Fruit fly (Drosophila melanogaster) whole organism, embryonic: Measurements from ENCODE around the gene Cpr65Az.

Source experiments
- Asciz ChIP-seq: fragments of 200-800 bp; sonication (Bioruptor generic); optimal IDR thresholded peaks from 2 replicates; lab custom pipeline; 2017; ENCODE audit warnings: missing biosample characterization, mild to moderate bottlenecking, missing genetic modification characterization, missing genetic modification reagents
- Blimp-1 ChIP-seq: fragments of 200-800 bp; sonication (Bioruptor generic); optimal IDR thresholded peaks from 3 replicates; lab custom pipeline; 2018; ENCODE audit warnings: missing biosample characterization, missing genetic modification characterization, mild to moderate bottlenecking, moderate library complexity, missing genetic modification reagents
- CG10462 ChIP-seq: fragments of 200-800 bp; sonication (Bioruptor generic); optimal IDR thresholded peaks from 2 replicates; lab custom pipeline; 2016; ENCODE audit warnings: missing biosample characterization, missing genetic modification characterization
- CG11560 ChIP-seq: fragments of 200-800 bp; sonication (Bioruptor generic); IDR thresholded peaks from 3 replicates; pipeline ENCODE4 v1.3.6; 2022; ENCODE audit warnings: missing biosample characterization, missing genetic modification characterization
- CG11696 ChIP-seq: fragments of 200-800 bp; sonication (Bioruptor generic); IDR thresholded peaks from 2 replicates; pipeline ENCODE4 v1.3.6; 2022; ENCODE audit warnings: missing biosample characterization, missing genetic modification characterization
- CG12104 ChIP-seq: fragments of 200-800 bp; sonication (Bioruptor generic); optimal IDR thresholded peaks from 3 replicates; lab custom pipeline; 2016; ENCODE audit warnings: missing biosample characterization, missing genetic modification characterization
- CG15479 ChIP-seq: fragments of 200-800 bp; sonication (Bioruptor generic); optimal IDR thresholded peaks from 3 replicates; lab custom pipeline; 2019; ENCODE audit warnings: missing biosample characterization, mild to moderate bottlenecking, missing genetic modification characterization, moderate library complexity
- CG30020 ChIP-seq: fragments of 200-800 bp; optimal IDR thresholded peaks from 2 replicates; lab custom pipeline; 2019; ENCODE audit warnings: missing biosample characterization, mild to moderate bottlenecking, missing genetic modification characterization, moderate library complexity
- CG3838 ChIP-seq: fragments of 200-800 bp; sonication (Bioruptor generic); optimal IDR thresholded peaks from 3 replicates; lab custom pipeline; 2016; ENCODE audit warnings: missing biosample characterization, missing genetic modification characterization
- CG4404 ChIP-seq: fragments of 200-800 bp; sonication (Bioruptor generic); IDR thresholded peaks from 2 replicates; pipeline ENCODE4 v1.3.6; 2022; ENCODE audit warnings: missing biosample characterization, missing genetic modification characterization
- CG4854 ChIP-seq: fragments of 200-800 bp; sonication (Bioruptor generic); optimal IDR thresholded peaks from 2 replicates; lab custom pipeline; 2016; ENCODE audit warnings: missing biosample characterization, missing genetic modification characterization, inconsistent platforms
- CG6254 ChIP-seq: fragments of 200-800 bp; sonication (Bioruptor generic); optimal IDR thresholded peaks from 3 replicates; lab custom pipeline; 2017; ENCODE audit warnings: mild to moderate bottlenecking, missing biosample characterization, missing genetic modification reagents, missing genetic modification characterization
- CG8359 ChIP-seq: fragments of 200-800 bp; sonication (Bioruptor generic); optimal IDR thresholded peaks from 2 replicates; lab custom pipeline; 2017; ENCODE audit warnings: missing biosample characterization, mild to moderate bottlenecking, missing genetic modification characterization, borderline replicate concordance
- CG9437 ChIP-seq: fragments of 200-800 bp; sonication (Bioruptor generic); optimal IDR thresholded peaks from 2 replicates; lab custom pipeline; 2018; ENCODE audit warnings: missing biosample characterization, mild to moderate bottlenecking, missing genetic modification characterization
- Dll ChIP-seq: fragments of 200-800 bp; sonication (Bioruptor generic); IDR thresholded peaks from 4 replicates; pipeline ENCODE4 v1.3.6; 2022; ENCODE audit warnings: missing biosample characterization, missing genetic modification characterization; ENCODE audit not compliant: partially characterized antibody
- Doc2 ChIP-seq: fragments of 200-800 bp; sonication (Bioruptor generic); IDR thresholded peaks from 2 replicates; pipeline ENCODE4 v1.3.6; 2022; ENCODE audit warnings: missing biosample characterization, missing genetic modification characterization
- Fer1 ChIP-seq: fragments of 200-800 bp; sonication (Bioruptor generic); optimal IDR thresholded peaks from 2 replicates; lab custom pipeline; 2017; ENCODE audit warnings: missing biosample characterization, mild to moderate bottlenecking, missing genetic modification characterization
- Fer2 ChIP-seq: fragments of 200-800 bp; sonication (Bioruptor generic); optimal IDR thresholded peaks from 2 replicates; lab custom pipeline; 2018; ENCODE audit warnings: missing biosample characterization, mild to moderate bottlenecking, missing genetic modification characterization, moderate library complexity
- Gsc ChIP-seq: fragments of 200-800 bp; sonication (Bioruptor generic); IDR thresholded peaks from 2 replicates; pipeline ENCODE4 v1.3.6; 2022; ENCODE audit warnings: missing biosample characterization, missing genetic modification characterization
- HHEX ChIP-seq: fragments of 200-800 bp; sonication (Bioruptor generic); optimal IDR thresholded peaks from 3 replicates; lab custom pipeline; 2017; ENCODE audit warnings: missing biosample characterization, mild to moderate bottlenecking, missing genetic modification characterization, missing genetic modification reagents
- HLH3B ChIP-seq: fragments of 200-800 bp; sonication (Bioruptor generic); IDR thresholded peaks from 2 replicates; pipeline ENCODE4 v1.3.6; 2022; ENCODE audit warnings: missing biosample characterization, missing genetic modification characterization
- HmgZ ChIP-seq: fragments of 200-800 bp; sonication (Bioruptor generic); optimal IDR thresholded peaks from 2 replicates; lab custom pipeline; 2018; ENCODE audit warnings: missing biosample characterization, mild to moderate bottlenecking, missing genetic modification characterization
- Hr3 ChIP-seq: fragments of 200-800 bp; sonication (Bioruptor generic); optimal IDR thresholded peaks from 3 replicates; lab custom pipeline; 2016; ENCODE audit warnings: missing biosample characterization, missing genetic modification characterization
- MESR4 ChIP-seq: fragments of 200-800 bp; sonication (Bioruptor generic); optimal IDR thresholded peaks from 2 replicates; lab custom pipeline; 2018; ENCODE audit warnings: missing biosample characterization, mild to moderate bottlenecking, missing genetic modification characterization, moderate library complexity
- NFAT ChIP-seq: fragments of 200-800 bp; sonication (Bioruptor generic); IDR thresholded peaks from 2 replicates; pipeline ENCODE4 v1.3.6; 2022; ENCODE audit warnings: missing biosample characterization, missing genetic modification characterization
- Oli ChIP-seq: fragments of 200-800 bp; sonication (Bioruptor generic); optimal IDR thresholded peaks from 2 replicates; lab custom pipeline; 2018; ENCODE audit warnings: missing biosample characterization, mild to moderate bottlenecking, missing genetic modification characterization, moderate library complexity
- Pdp1 ChIP-seq, 2 experiments: fragments of 200-800 bp; sonication (Bioruptor generic); optimal IDR thresholded peaks; 3 replicates each; lab custom pipeline; 2016; ENCODE audit warnings: missing biosample characterization in 2 of 2, missing genetic modification characterization in 2 of 2, mild to moderate bottlenecking in 1 of 2, moderate library complexity in 1 of 2
- amos ChIP-seq: fragments of 200-800 bp; sonication (Bioruptor generic); IDR thresholded peaks from 2 replicates; pipeline ENCODE4 v1.3.6; 2022; ENCODE audit warnings: missing biosample characterization, missing genetic modification characterization; ENCODE audit not compliant: partially characterized antibody
- bcd ChIP-seq: fragments of 200-800 bp; sonication (Bioruptor generic); optimal IDR thresholded peaks from 2 replicates; lab custom pipeline; 2017; ENCODE audit warnings: missing biosample characterization, mild to moderate bottlenecking, missing genetic modification characterization
- br ChIP-seq: fragments of >200 bp; optimal IDR thresholded peaks from 2 replicates; lab custom pipeline; 2017
- cato ChIP-seq: fragments of 200-800 bp; sonication (Bioruptor generic); optimal IDR thresholded peaks from 2 replicates; lab custom pipeline; 2016; ENCODE audit warnings: missing biosample characterization, missing genetic modification characterization, borderline replicate concordance
- ci ChIP-seq: fragments of 200-800 bp; sonication (Bioruptor generic); IDR thresholded peaks from 3 replicates; pipeline ENCODE4 v1.3.6; 2022; ENCODE audit warnings: missing biosample characterization, missing genetic modification characterization
- dmrt99B ChIP-seq: fragments of 200-800 bp; sonication (Bioruptor generic); optimal IDR thresholded peaks from 2 replicates; lab custom pipeline; 2018; ENCODE audit warnings: missing biosample characterization, mild to moderate bottlenecking, missing genetic modification characterization, moderate library complexity
- dysf ChIP-seq: fragments of 200-800 bp; sonication (Bioruptor generic); IDR thresholded peaks from 3 replicates; pipeline ENCODE4 v1.3.6; 2022; ENCODE audit warnings: missing biosample characterization, missing genetic modification characterization
- fu2 ChIP-seq: fragments of 200-800 bp; sonication (Bioruptor generic); optimal IDR thresholded peaks from 2 replicates; lab custom pipeline; 2016; ENCODE audit warnings: missing biosample characterization, missing genetic modification characterization
- gsb ChIP-seq: fragments of 200-800 bp; sonication (Bioruptor generic); IDR thresholded peaks from 2 replicates; pipeline ENCODE4 v1.3.6; 2022; ENCODE audit warnings: missing biosample characterization, missing genetic modification characterization
- hkb ChIP-seq, 2 experiments: fragments of 200-800 bp in 1 of 2; fragments of >200 bp in 1 of 2; sonication (Bioruptor generic) in 1 of 2; IDR thresholded peaks in 1 of 2; optimal IDR thresholded peaks in 1 of 2; 2 replicates each; pipeline versions ENCODE4 v1.3.6 to Lab custom; 2017 to 2022; ENCODE audit warnings: missing biosample characterization in 1 of 2, missing genetic modification characterization in 1 of 2
- nau ChIP-seq: fragments of 200-800 bp; sonication (Bioruptor generic); optimal IDR thresholded peaks from 3 replicates; lab custom pipeline; 2017; ENCODE audit warnings: missing biosample characterization, mild to moderate bottlenecking, missing genetic modification characterization, missing genetic modification reagents
- odd ChIP-seq: fragments of 200-800 bp; sonication (Bioruptor generic); optimal IDR thresholded peaks from 2 replicates; lab custom pipeline; 2017; ENCODE audit warnings: missing biosample characterization, mild to moderate bottlenecking, missing genetic modification characterization
- onecut ChIP-seq: fragments of 200-800 bp; sonication (Bioruptor generic); IDR thresholded peaks from 2 replicates; pipeline ENCODE4 v1.3.6; 2022; ENCODE audit warnings: missing biosample characterization, missing genetic modification characterization
- pb ChIP-seq: fragments of 200-800 bp; sonication (Bioruptor generic); optimal IDR thresholded peaks from 3 replicates; lab custom pipeline; 2016; ENCODE audit warnings: missing biosample characterization, missing genetic modification characterization
- pnt ChIP-seq: fragments of 200-800 bp; sonication (Bioruptor generic); optimal IDR thresholded peaks from 3 replicates; lab custom pipeline; 2016; ENCODE audit warnings: missing biosample characterization, missing genetic modification characterization
- sc ChIP-seq, 3 experiments: fragments of >200 bp in 2 of 3; fragments of 200-800 bp in 1 of 3; sonication (Bioruptor generic) in 1 of 3; optimal IDR thresholded peaks; 2 replicates in 2 of 3; 3 replicates in 1 of 3; lab custom pipeline; 2017; ENCODE audit warnings: mild to moderate bottlenecking in 1 of 3, missing biosample characterization in 1 of 3, missing genetic modification characterization in 1 of 3, missing genetic modification reagents in 1 of 3
- shn ChIP-seq: fragments of 200-800 bp; sonication (Bioruptor generic); optimal IDR thresholded peaks from 3 replicates; lab custom pipeline; 2016; ENCODE audit warnings: missing biosample characterization, missing genetic modification characterization
- sim ChIP-seq: fragments of 200-800 bp; sonication (Bioruptor generic); IDR thresholded peaks from 2 replicates; pipeline ENCODE4 v1.3.6; 2022; ENCODE audit warnings: missing biosample characterization, missing genetic modification characterization
- sqz ChIP-seq: fragments of 200-800 bp; sonication (Bioruptor generic); optimal IDR thresholded peaks from 3 replicates; lab custom pipeline; 2018; ENCODE audit warnings: missing biosample characterization, mild to moderate bottlenecking, missing genetic modification characterization
- sr ChIP-seq: fragments of 200-800 bp; sonication (Bioruptor generic); IDR thresholded peaks from 3 replicates; pipeline ENCODE4 v1.3.6; 2022; ENCODE audit warnings: missing biosample characterization, missing genetic modification characterization
- tgo ChIP-seq: fragments of 200-800 bp; sonication (Bioruptor generic); IDR thresholded peaks from 3 replicates; pipeline ENCODE4 v1.3.6; 2022; ENCODE audit warnings: missing biosample characterization, missing genetic modification characterization
- vnd ChIP-seq: fragments of 200-800 bp; sonication (Bioruptor generic); IDR thresholded peaks from 3 replicates; pipeline ENCODE4 v1.3.6; 2022; ENCODE audit warnings: missing biosample characterization, missing genetic modification characterization; ENCODE audit not compliant: partially characterized antibody

The Cpr65Az gene

dm6 chr3L:6184884-6185438 lies 24.3 kb downstream of the Cpr65Az start, which contains the start of the genes D19B and CG43293 (continued):
- peak; percentile 87 for TF ChIP-seq Fer1 (GFP tag; lab: Kevin White, UChicago)
- no peak for TF ChIP-seq odd (GFP tag; lab: Kevin White, UChicago)
- TF ChIP-seq HmgZ (tag; lab: Kevin White, UChicago), result peak; percentile 92
- TF ChIP-seq CG12104, result peak; percentile 74
- peak; percentile 89 for TF ChIP-seq bcd (GFP tag; lab: Kevin White, UChicago)
- TF ChIP-seq dysf (GFP tag; lab: Robert Waterston, UW), result peak; percentile 91
- peak; percentile 80 for TF ChIP-seq cato (GFP tag; lab: Kevin White, UChicago)
- TF ChIP-seq HLH3B (GFP tag; lab: Robert Waterston, UW), result peak; percentile 91
- TF ChIP-seq CG3838, result peak; percentile 71
- peak; percentile 92 for TF ChIP-seq tgo (GFP tag; lab: Robert Waterston, UW)
- TF ChIP-seq CG6254 (GFP tag; lab: Kevin White, UChicago), result peak; percentile 77
- peak; percentile 82 for TF ChIP-seq CG10462 (GFP tag; lab: Kevin White, UChicago)
- no peak for TF ChIP-seq Gsc (GFP tag; lab: Robert Waterston, UW)
- TF ChIP-seq MESR4, result peak; percentile 92
- TF ChIP-seq nau (GFP tag; lab: Kevin White, UChicago), result no peak
- peak; percentile 80 for TF ChIP-seq Asciz (GFP tag; lab: Kevin White, UChicago)
- TF ChIP-seq Pdp1 (GFP tag; optimal IDR thresholded peaks at IDR 0.05; lab: Kevin White, UChicago), result peak; percentile 82 to 87
- TF ChIP-seq Hr3, result peak; percentile 89
- peak; percentile 72; the same call in 2 of the 3 replicates for TF ChIP-seq CG11560
- peak; percentile 55; the same call in 1 of the 2 replicates for TF ChIP-seq amos
- TF ChIP-seq hkb (optimal IDR thresholded peaks at IDR 0.05; lab: Kevin White, UChicago), result no peak
- TF ChIP-seq hkb (GFP tag; IDR thresholded peaks at IDR 0.05; lab: Robert Waterston, UW), result peak; percentile 91
- TF ChIP-seq CG15479 (GFP tag; lab: Kevin White, UChicago), result peak; percentile 31
- TF ChIP-seq dmrt99B, result peak; percentile 90
- TF ChIP-seq HHEX (GFP tag; lab: Kevin White, UChicago), result peak; percentile 84
- peak; percentile 83 for TF ChIP-seq pnt (GFP tag; lab: Kevin White, UChicago)
- TF ChIP-seq Fer2, result peak; percentile 71
- TF ChIP-seq CG8359 (GFP tag; lab: Kevin White, UChicago), result peak; percentile 25
- no peak for TF ChIP-seq sc (optimal IDR thresholded peaks at IDR 0.05; lab: Kevin White, UChicago)
- TF ChIP-seq sc (GFP tag; optimal IDR thresholded peaks at IDR 0.05; lab: Kevin White, UChicago), result peak; percentile 65
- TF ChIP-seq pb, result peak; percentile 80
- TF ChIP-seq gsb (GFP tag; lab: Robert Waterston, UW), result peak; percentile 75
- no peak for TF ChIP-seq Doc2
- peak; percentile 97 for TF ChIP-seq ci
- TF ChIP-seq Dll (GFP tag; lab: Robert Waterston, UW), result peak; percentile 65; the same call in 2 of the 4 replicates
- 0 out of 3 replicates have a peak, but pooled peaks have one; percentile 34 for TF ChIP-seq vnd (GFP tag; lab: Robert Waterston, UW)
- peak; percentile 61 for TF ChIP-seq sr
- peak; percentile 77 for TF ChIP-seq fu2 (GFP tag; lab: Kevin White, UChicago)
- TF ChIP-seq CG4404 (GFP tag; lab: Robert Waterston, UW), result peak; percentile 73
- peak; percentile 63 for TF ChIP-seq CG9437 (GFP tag; lab: Kevin White, UChicago)
- peak; percentile 83 for TF ChIP-seq Oli
- TF ChIP-seq sim, result peak; percentile 69
- TF ChIP-seq br (lab: Kevin White, UChicago), result no peak
- TF ChIP-seq NFAT (GFP tag; lab: Robert Waterston, UW), result peak; percentile 96
- TF ChIP-seq shn (GFP tag; lab: Kevin White, UChicago), result peak; percentile 85
- peak; percentile 91 for TF ChIP-seq onecut (GFP tag; lab: Robert Waterston, UW)
- TF ChIP-seq sqz, result no peak
- TF ChIP-seq CG30020, result peak; percentile 53
- TF ChIP-seq Blimp-1, result peak; percentile 82
- TF ChIP-seq CG4854, result peak; percentile 73
- TF ChIP-seq CG11696 (GFP tag; lab: Robert Waterston, UW), result peak; percentile 99
